Fruit fly (Drosophila melanogaster): Measurements from ENCODE around the gene Ser.

The Ser gene

dm6 chr3R:27194106-27194505 lies at the start of gene Ser:
Gene Ser, minus strand, starts transcription at chr3R:27194267.
- TF ChIP-seq CG32121 (GFP tag; IDR thresholded peaks at IDR 0.05) (0 out of 2 replicates have a peak, but pooled peaks have one; percentile 27), Ets98B (GFP tag; IDR thresholded peaks at IDR 0.05) (peak; percentile 40; the same call in 1 of the 2 replicates), gl (tag; optimal IDR thresholded peaks at IDR 0.05) (peak; percentile 14), Pif1B (GFP tag; optimal IDR thresholded peaks at IDR 0.05) (peak; percentile 10), Snoo (tag; optimal IDR thresholded peaks at IDR 0.05) (peak; percentile 31), fd96Ca (GFP tag; IDR thresholded peaks at IDR 0.05) (0 out of 3 replicates have a peak, but pooled peaks have one; percentile 37), CG13204 (GFP tag; optimal IDR thresholded peaks at IDR 0.05) (peak; percentile 35), EcR (GFP tag; optimal IDR thresholded peaks at IDR 0.05) (peak; percentile 28), CG8301 (tag; optimal IDR thresholded peaks at IDR 0.05) (no peak), CG9948 (tag; optimal IDR thresholded peaks at IDR 0.05) (no peak), CG14655 (GFP tag; optimal IDR thresholded peaks at IDR 0.05) (no peak)

dm6 chr3R:27240967-27241366 lies 46.9 kb upstream of the Ser start, which contains the start of gene CG17991:
Gene CG17991, plus strand, starts transcription at chr3R:27241267.
- TF ChIP-seq CG10348 (GFP tag; IDR thresholded peaks at IDR 0.05), result no peak
- TF ChIP-seq CG14655 (GFP tag; optimal IDR thresholded peaks at IDR 0.05), result no peak
- TF ChIP-seq EcR (GFP tag; optimal IDR thresholded peaks at IDR 0.05), result no peak
- TF ChIP-seq Pif1A (GFP tag; optimal IDR thresholded peaks at IDR 0.05), result no peak
- TF ChIP-seq D1 (tag; optimal IDR thresholded peaks at IDR 0.05), result no peak
- no peak for TF ChIP-seq Pif1B (GFP tag; optimal IDR thresholded peaks at IDR 0.05)
- TF ChIP-seq CG12605 (GFP tag; IDR thresholded peaks at IDR 0.05), result no peak
- no peak for TF ChIP-seq CG8159 (tag; optimal IDR thresholded peaks at IDR 0.05)
- no peak for TF ChIP-seq CG34367 (tag; optimal IDR thresholded peaks at IDR 0.05)
- TF ChIP-seq CG8301 (tag; optimal IDR thresholded peaks at IDR 0.05), result no peak
- TF ChIP-seq CG13204 (GFP tag; optimal IDR thresholded peaks at IDR 0.05), result no peak
- no peak for TF ChIP-seq gl (tag; optimal IDR thresholded peaks at IDR 0.05)

dm6 chr3R:27238438-27239301 lies 44.6 kb upstream of the Ser start, which contains the start of the genes CG31064 and PolA2:
Gene CG31064, minus strand, starts transcription at chr3R:27239085.
Gene PolA2, plus strand, starts transcription at chr3R:27239163.
- TF ChIP-seq rn (GFP tag; IDR thresholded peaks at IDR 0.05) (no peak), CG4496 (GFP tag; IDR thresholded peaks at IDR 0.05) (0 out of 3 replicates have a peak, but pooled peaks have one; percentile 15), CG12605 (GFP tag; IDR thresholded peaks at IDR 0.05) (0 out of 2 replicates have a peak, but pooled peaks have one; percentile 6), CG9948 (tag; optimal IDR thresholded peaks at IDR 0.05) (no peak), CG8159 (tag; optimal IDR thresholded peaks at IDR 0.05) (no peak), Snoo (tag; optimal IDR thresholded peaks at IDR 0.05) (no peak)

- TF ChIP-seq Pif1B (GFP tag; optimal IDR thresholded peaks at IDR 0.05) (no peak), CG13204 (GFP tag; optimal IDR thresholded peaks at IDR 0.05) (no peak), fd96Ca (GFP tag; IDR thresholded peaks at IDR 0.05) (no peak), rn (GFP tag; IDR thresholded peaks at IDR 0.05) (no peak), CG12605 (GFP tag; IDR thresholded peaks at IDR 0.05) (no peak), Pif1A (GFP tag; optimal IDR thresholded peaks at IDR 0.05) (no peak), CG15710 (tag; optimal IDR thresholded peaks at IDR 0.05) (no peak)
Measured at dm6 chr3R:27237980-27238379, 43.9 kb upstream of the Ser start.

- no peak for TF ChIP-seq CG4496 (GFP tag; IDR thresholded peaks at IDR 0.05)
- no peak for TF ChIP-seq gl (tag; optimal IDR thresholded peaks at IDR 0.05)
- no peak for TF ChIP-seq CG34367 (tag; optimal IDR thresholded peaks at IDR 0.05)
- no peak for TF ChIP-seq Pif1A (GFP tag; optimal IDR thresholded peaks at IDR 0.05)
- TF ChIP-seq CG10348 (GFP tag; IDR thresholded peaks at IDR 0.05), result no peak
Measured at dm6 chr3R:27233398-27233797, 39.3 kb upstream of the Ser start, which contains the start of gene CG31068. Gene CG31068, plus strand, starts transcription at chr3R:27233698.

- no peak for TF ChIP-seq CG10348 (GFP tag; IDR thresholded peaks at IDR 0.05)
- no peak for TF ChIP-seq CG12605 (GFP tag; IDR thresholded peaks at IDR 0.05)
- no peak for TF ChIP-seq D1 (tag; optimal IDR thresholded peaks at IDR 0.05)
- TF ChIP-seq CG17806 (tag; optimal IDR thresholded peaks at IDR 0.05), result no peak
- no peak for TF ChIP-seq Snoo (tag; optimal IDR thresholded peaks at IDR 0.05)
- no peak for TF ChIP-seq CG8159 (tag; optimal IDR thresholded peaks at IDR 0.05)
- TF ChIP-seq CG4496 (GFP tag; IDR thresholded peaks at IDR 0.05), result no peak
- no peak for TF ChIP-seq CG9948 (tag; optimal IDR thresholded peaks at IDR 0.05)
- TF ChIP-seq Ets98B (GFP tag; IDR thresholded peaks at IDR 0.05), result no peak
- no peak for TF ChIP-seq Pif1A (GFP tag; optimal IDR thresholded peaks at IDR 0.05)
- no peak for TF ChIP-seq EcR (GFP tag; optimal IDR thresholded peaks at IDR 0.05)
- TF ChIP-seq CG13204 (GFP tag; optimal IDR thresholded peaks at IDR 0.05), result no peak
Measured at dm6 chr3R:27229368-27229767, 35.3 kb upstream of the Ser start, which contains the start of gene CG42814. Gene CG42814, minus strand, starts transcription at chr3R:27229468.

- TF ChIP-seq CG8159 (tag; optimal IDR thresholded peaks at IDR 0.05) (no peak), Pif1A (GFP tag; optimal IDR thresholded peaks at IDR 0.05) (no peak), CG9948 (tag; optimal IDR thresholded peaks at IDR 0.05) (no peak), Ets98B (GFP tag; IDR thresholded peaks at IDR 0.05) (peak; percentile 40; the same call in 1 of the 2 replicates), CG12605 (GFP tag; IDR thresholded peaks at IDR 0.05) (no peak), Snoo (tag; optimal IDR thresholded peaks at IDR 0.05) (no peak), rn (GFP tag; IDR thresholded peaks at IDR 0.05) (no peak), Pif1B (GFP tag; optimal IDR thresholded peaks at IDR 0.05) (no peak), CG4496 (GFP tag; IDR thresholded peaks at IDR 0.05) (peak; percentile 67; the same call in 2 of the 3 replicates), D1 (tag; optimal IDR thresholded peaks at IDR 0.05) (no peak), CG10348 (GFP tag; IDR thresholded peaks at IDR 0.05) (no peak), CG14655 (GFP tag; optimal IDR thresholded peaks at IDR 0.05) (no peak), CG32121 (GFP tag; IDR thresholded peaks at IDR 0.05) (no peak), CG8301 (tag; optimal IDR thresholded peaks at IDR 0.05) (no peak), EcR (GFP tag; optimal IDR thresholded peaks at IDR 0.05) (no peak), CG34367 (tag; optimal IDR thresholded peaks at IDR 0.05) (no peak)
Measured at dm6 chr3R:27228342-27228741, 34.3 kb upstream of the Ser start, which contains the start of gene CG42813. Gene CG42813, minus strand, starts transcription at chr3R:27228561.
